Fruit fly (Drosophila melanogaster) whole organism, embryonic: Measurements from ENCODE around the gene Pss.
A peak's percentile ranks its signal among the peaks of the same experiment; 100 is the strongest.

Experiments
- Atf-2 ChIP-seq: fragments of 200-800 bp; sonication (Bioruptor generic); optimal IDR thresholded peaks from 2 replicates; lab custom pipeline; 2016; ENCODE audit warnings: missing biosample characterization, missing genetic modification characterization
- B-H1 ChIP-seq: fragments of 200-800 bp; sonication (Bioruptor generic); IDR thresholded peaks from 3 replicates; pipeline ENCODE4 v1.3.6; 2022; ENCODE audit warnings: missing biosample characterization, missing genetic modification characterization
- C15 ChIP-seq: fragments of 200-800 bp; sonication (Bioruptor generic); IDR thresholded peaks from 3 replicates; pipeline ENCODE4 v1.3.6; 2022; ENCODE audit warnings: missing biosample characterization, missing genetic modification characterization
- CG10209 ChIP-seq: fragments of 200-800 bp; sonication (Bioruptor generic); optimal IDR thresholded peaks from 3 replicates; lab custom pipeline; 2017; ENCODE audit warnings: missing biosample characterization, mild to moderate bottlenecking, missing genetic modification characterization, missing genetic modification reagents
- CG1233 ChIP-seq: fragments of 200-800 bp; sonication (Bioruptor generic); optimal IDR thresholded peaks from 4 replicates; lab custom pipeline; 2018; ENCODE audit warnings: missing biosample characterization, mild to moderate bottlenecking, missing genetic modification characterization
- CG12942 ChIP-seq: fragments of 200-800 bp; sonication (Bioruptor generic); optimal IDR thresholded peaks from 3 replicates; lab custom pipeline; 2016; ENCODE audit warnings: missing biosample characterization, missing genetic modification characterization
- CG13894 ChIP-seq: fragments of 200-800 bp; sonication (Bioruptor generic); optimal IDR thresholded peaks from 3 replicates; lab custom pipeline; 2018; ENCODE audit warnings: missing biosample characterization, mild to moderate bottlenecking, missing genetic modification characterization, moderate library complexity
- CG14050 ChIP-seq: fragments of 200-800 bp; sonication (Bioruptor generic); IDR thresholded peaks from 3 replicates; pipeline ENCODE4 v1.3.6; 2022; ENCODE audit warnings: missing biosample characterization, missing genetic modification characterization
- CG1792 ChIP-seq: fragments of 200-800 bp; sonication (Bioruptor generic); optimal IDR thresholded peaks from 2 replicates; lab custom pipeline; 2016; ENCODE audit warnings: missing biosample characterization, missing genetic modification characterization
- CG18262 ChIP-seq: fragments of 200-800 bp; optimal IDR thresholded peaks from 3 replicates; lab custom pipeline; 2019; ENCODE audit warnings: missing biosample characterization, mild to moderate bottlenecking, missing genetic modification characterization, moderate library complexity
- CG18476 ChIP-seq: fragments of 200-800 bp; sonication (Bioruptor generic); optimal IDR thresholded peaks from 2 replicates; lab custom pipeline; 2016; ENCODE audit warnings: missing biosample characterization, mild to moderate bottlenecking, missing genetic modification characterization
- CG32767 ChIP-seq: fragments of 200-800 bp; sonication (Bioruptor generic); IDR thresholded peaks from 2 replicates; pipeline ENCODE4 v1.3.6; 2022; ENCODE audit warnings: missing biosample characterization, missing genetic modification characterization
- CG3847 ChIP-seq: fragments of 200-800 bp; sonication (Bioruptor generic); IDR thresholded peaks from 2 replicates; pipeline ENCODE4 v1.3.6; 2022; ENCODE audit warnings: missing biosample characterization, missing genetic modification characterization
- CG4360 ChIP-seq: fragments of 200-800 bp; sonication (Bioruptor generic); IDR thresholded peaks from 2 replicates; pipeline ENCODE4 v1.3.6; 2022; ENCODE audit warnings: missing biosample characterization, missing genetic modification characterization
- CG4404 ChIP-seq: fragments of 200-800 bp; sonication (Bioruptor generic); IDR thresholded peaks from 2 replicates; pipeline ENCODE4 v1.3.6; 2022; ENCODE audit warnings: missing biosample characterization, missing genetic modification characterization
- CG5180 ChIP-seq: fragments of 200-800 bp; sonication (Bioruptor generic); optimal IDR thresholded peaks from 3 replicates; lab custom pipeline; 2017; ENCODE audit warnings: missing biosample characterization, missing genetic modification characterization, mild to moderate bottlenecking, moderate library complexity, missing genetic modification reagents
- CG6254 ChIP-seq: fragments of 200-800 bp; sonication (Bioruptor generic); optimal IDR thresholded peaks from 3 replicates; lab custom pipeline; 2017; ENCODE audit warnings: mild to moderate bottlenecking, missing biosample characterization, missing genetic modification reagents, missing genetic modification characterization
- CG9215 ChIP-seq: fragments of 200-800 bp; sonication (Bioruptor generic); IDR thresholded peaks from 2 replicates; pipeline ENCODE4 v1.3.6; 2022; ENCODE audit warnings: missing biosample characterization, missing genetic modification characterization
- CTCF ChIP-seq: fragments of 200-800 bp; sonication (Bioruptor generic); optimal IDR thresholded peaks from 2 replicates; lab custom pipeline; 2017; ENCODE audit warnings: missing biosample characterization, mild to moderate bottlenecking, missing genetic modification characterization, moderate library complexity
- Camta ChIP-seq: fragments of 200-800 bp; sonication (Bioruptor generic); optimal IDR thresholded peaks from 2 replicates; lab custom pipeline; 2016; ENCODE audit warnings: missing biosample characterization, missing genetic modification characterization
- Dad ChIP-seq: fragments of 200-800 bp; sonication (Bioruptor generic); optimal IDR thresholded peaks from 3 replicates; lab custom pipeline; 2016; ENCODE audit warnings: missing biosample characterization, missing genetic modification characterization
- Dref ChIP-seq: fragments of 200-800 bp; sonication (Bioruptor generic); IDR thresholded peaks from 2 replicates; pipeline ENCODE4 v1.3.6; 2022; ENCODE audit warnings: missing biosample characterization, missing genetic modification characterization
- H2.0 ChIP-seq: fragments of 200-800 bp; sonication (Bioruptor generic); IDR thresholded peaks from 2 replicates; pipeline ENCODE4 v1.3.6; 2022; ENCODE audit warnings: missing biosample characterization, missing genetic modification characterization
- HHEX ChIP-seq: fragments of 200-800 bp; sonication (Bioruptor generic); optimal IDR thresholded peaks from 3 replicates; lab custom pipeline; 2017; ENCODE audit warnings: missing biosample characterization, mild to moderate bottlenecking, missing genetic modification characterization, missing genetic modification reagents
- Myb ChIP-seq: fragments of 200-800 bp; sonication (Bioruptor generic); optimal IDR thresholded peaks from 2 replicates; lab custom pipeline; 2016; ENCODE audit warnings: missing biosample characterization, missing genetic modification characterization
- Oaz ChIP-seq: fragments of 200-800 bp; sonication (Bioruptor generic); IDR thresholded peaks from 2 replicates; pipeline ENCODE4 v1.3.6; 2022; ENCODE audit warnings: missing biosample characterization, missing genetic modification characterization
- PHDP ChIP-seq: fragments of 200-800 bp; sonication (Bioruptor generic); optimal IDR thresholded peaks from 3 replicates; lab custom pipeline; 2018; ENCODE audit warnings: missing biosample characterization, mild to moderate bottlenecking, missing genetic modification characterization, moderate library complexity
- Side ChIP-seq: fragments of 200-800 bp; sonication (Bioruptor generic); optimal IDR thresholded peaks from 2 replicates; lab custom pipeline; 2016; ENCODE audit warnings: missing biosample characterization, missing genetic modification characterization
- Spps ChIP-seq: fragments of 200-800 bp; sonication (Bioruptor generic); optimal IDR thresholded peaks from 2 replicates; lab custom pipeline; 2018; ENCODE audit warnings: missing biosample characterization, mild to moderate bottlenecking, missing genetic modification characterization
- Stat92E ChIP-seq, 3 experiments: fragments of >200 bp in 2 of 3; fragments of 200-800 bp in 1 of 3; sonication (Bioruptor generic) in 1 of 3; optimal IDR thresholded peaks; 2 replicates each; lab custom pipeline; 2017 to 2019; ENCODE audit warnings: missing biosample characterization in 3 of 3, missing genetic modification characterization in 3 of 3, mild to moderate bottlenecking in 1 of 3, moderate library complexity in 1 of 3
- amos ChIP-seq: fragments of 200-800 bp; sonication (Bioruptor generic); IDR thresholded peaks from 2 replicates; pipeline ENCODE4 v1.3.6; 2022; ENCODE audit warnings: missing biosample characterization, missing genetic modification characterization; ENCODE audit not compliant: partially characterized antibody
- br ChIP-seq: fragments of >200 bp; optimal IDR thresholded peaks from 2 replicates; lab custom pipeline; 2017
- chinmo ChIP-seq: fragments of 200-800 bp; sonication (Bioruptor generic); IDR thresholded peaks from 4 replicates; pipeline ENCODE4 v1.3.6; 2022; ENCODE audit warnings: missing biosample characterization, missing genetic modification characterization; ENCODE audit not compliant: partially characterized antibody
- corto ChIP-seq: fragments of 200-800 bp; sonication (Bioruptor generic); optimal IDR thresholded peaks from 2 replicates; lab custom pipeline; 2016; ENCODE audit warnings: missing biosample characterization, mild to moderate bottlenecking, missing genetic modification characterization, moderate library complexity
- dm ChIP-seq: fragments of 200-800 bp; sonication (Bioruptor generic); optimal IDR thresholded peaks from 3 replicates; lab custom pipeline; 2016; ENCODE audit warnings: missing biosample characterization, missing genetic modification characterization
- ewg ChIP-seq: fragments of 200-800 bp; sonication (Bioruptor generic); optimal IDR thresholded peaks from 3 replicates; lab custom pipeline; 2017; ENCODE audit warnings: mild to moderate bottlenecking, missing biosample characterization, missing genetic modification reagents, missing genetic modification characterization
- fd96Cb ChIP-seq: fragments of 200-800 bp; sonication (Bioruptor generic); optimal IDR thresholded peaks from 2 replicates; lab custom pipeline; 2018; ENCODE audit warnings: missing biosample characterization, mild to moderate bottlenecking, missing genetic modification characterization, moderate library complexity
- grn ChIP-seq: fragments of 200-800 bp; sonication (Bioruptor generic); optimal IDR thresholded peaks from 3 replicates; lab custom pipeline; 2017; ENCODE audit warnings: missing biosample characterization, missing genetic modification characterization
- ind ChIP-seq: fragments of 200-800 bp; sonication (Bioruptor generic); optimal IDR thresholded peaks from 3 replicates; lab custom pipeline; 2016; ENCODE audit warnings: missing biosample characterization, missing genetic modification characterization
- kah ChIP-seq: fragments of 200-800 bp; sonication (Bioruptor generic); optimal IDR thresholded peaks from 2 replicates; lab custom pipeline; 2018; ENCODE audit warnings: missing biosample characterization, mild to moderate bottlenecking, missing genetic modification characterization
- luna ChIP-seq: fragments of 200-800 bp; sonication (Bioruptor generic); optimal IDR thresholded peaks from 2 replicates; lab custom pipeline; 2016; ENCODE audit warnings: missing biosample characterization, missing genetic modification characterization
- nau ChIP-seq: fragments of 200-800 bp; sonication (Bioruptor generic); optimal IDR thresholded peaks from 3 replicates; lab custom pipeline; 2017; ENCODE audit warnings: missing biosample characterization, mild to moderate bottlenecking, missing genetic modification characterization, missing genetic modification reagents
- nom ChIP-seq: fragments of 200-800 bp; sonication (Bioruptor generic); optimal IDR thresholded peaks from 2 replicates; lab custom pipeline; 2017; ENCODE audit warnings: missing biosample characterization, missing genetic modification characterization, mild to moderate bottlenecking, moderate library complexity, missing genetic modification reagents
- otp ChIP-seq: fragments of 200-800 bp; sonication (Bioruptor generic); IDR thresholded peaks from 3 replicates; pipeline ENCODE4, ENCODE4 v1.3.6; 2022; ENCODE audit warnings: missing biosample characterization, missing genetic modification characterization
- prd ChIP-seq, 3 experiments: fragments of >200 bp in 2 of 3; fragments of 200-800 bp in 1 of 3; sonication (Bioruptor generic) in 1 of 3; optimal IDR thresholded peaks in 2 of 3; IDR thresholded peaks in 1 of 3; 2 replicates in 2 of 3; 3 replicates in 1 of 3; pipeline versions ENCODE4 v1.3.6 to Lab custom; 2017 to 2022; ENCODE audit warnings: missing biosample characterization in 1 of 3, missing genetic modification characterization in 1 of 3
- toy ChIP-seq: fragments of 200-800 bp; sonication (Bioruptor generic); IDR thresholded peaks from 2 replicates; pipeline ENCODE4 v1.3.6; 2022; ENCODE audit warnings: missing biosample characterization, missing genetic modification characterization
- twi ChIP-seq: fragments of 200-800 bp; optimal IDR thresholded peaks from 2 replicates; lab custom pipeline; 2019; ENCODE audit warnings: missing biosample characterization, mild to moderate bottlenecking, missing genetic modification characterization, moderate library complexity
- unpg ChIP-seq: fragments of 200-800 bp; sonication (Bioruptor generic); optimal IDR thresholded peaks from 3 replicates; lab custom pipeline; 2018; ENCODE audit warnings: missing biosample characterization, mild to moderate bottlenecking, missing genetic modification characterization, moderate library complexity
- vnd ChIP-seq: fragments of 200-800 bp; sonication (Bioruptor generic); IDR thresholded peaks from 3 replicates; pipeline ENCODE4 v1.3.6; 2022; ENCODE audit warnings: missing biosample characterization, missing genetic modification characterization; ENCODE audit not compliant: partially characterized antibody
- z ChIP-seq: fragments of 200-800 bp; sonication (Bioruptor generic); IDR thresholded peaks from 3 replicates; pipeline ENCODE4 v1.3.6; 2022; ENCODE audit warnings: missing biosample characterization, missing genetic modification characterization
- zen2 ChIP-seq: fragments of 200-800 bp; sonication (Bioruptor generic); IDR thresholded peaks from 3 replicates; pipeline ENCODE4 v1.3.6; 2022; ENCODE audit warnings: missing biosample characterization, missing genetic modification characterization; ENCODE audit not compliant: partially characterized antibody

Gene Pss

DNA sequence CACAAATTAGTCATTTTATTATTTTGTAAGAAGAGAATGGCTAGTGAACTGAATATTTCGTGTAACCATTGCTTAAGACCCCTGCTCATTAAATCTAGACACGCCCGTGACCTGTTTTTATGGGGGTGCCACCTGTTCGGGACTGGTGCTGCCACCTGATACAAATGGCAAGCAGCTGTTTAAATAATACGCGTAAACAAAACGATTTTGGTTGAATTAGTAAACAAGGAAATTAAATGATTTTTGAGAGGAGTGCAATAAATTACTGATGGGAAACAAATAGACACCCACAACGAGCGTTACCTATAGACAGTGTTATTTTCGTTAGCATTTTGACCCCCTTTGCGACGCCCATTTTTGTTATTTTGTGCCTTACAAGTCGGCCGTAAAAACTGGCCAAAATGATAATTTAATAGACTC lies 51.2 kb downstream of the Pss start (continued):
- peak; percentile 86 for TF ChIP-seq CG18476 (GFP tag; lab: Kevin White, UChicago)
- peak; percentile 91 for TF ChIP-seq CG13894 (tag; lab: Kevin White, UChicago)
- peak; percentile 73 for TF ChIP-seq dm (GFP tag; lab: Kevin White, UChicago)
- peak; percentile 68 for TF ChIP-seq ewg (GFP tag; lab: Kevin White, UChicago)
- TF ChIP-seq HHEX (GFP tag; lab: Kevin White, UChicago): peak; percentile 86
- peak; percentile 93 for TF ChIP-seq ind (GFP tag; lab: Kevin White, UChicago)
- no peak for TF ChIP-seq toy
- no peak for TF ChIP-seq CG14050
- no peak for TF ChIP-seq CG32767 (GFP tag; lab: Robert Waterston, UW)
- no peak for TF ChIP-seq CG4404 (GFP tag; lab: Robert Waterston, UW)
- peak; percentile 88 for TF ChIP-seq CG12942 (GFP tag; lab: Kevin White, UChicago)
- TF ChIP-seq CG1233 (GFP tag; lab: Kevin White, UChicago): peak; percentile 84
- no peak for TF ChIP-seq Dref (GFP tag; lab: Robert Waterston, UW)
- no peak for TF ChIP-seq z (GFP tag; lab: Robert Waterston, UW)
- peak; percentile 79 for TF ChIP-seq nau (GFP tag; lab: Kevin White, UChicago)
- TF ChIP-seq vnd (GFP tag; lab: Robert Waterston, UW): no peak
- peak; percentile 43 for TF ChIP-seq Spps (tag; lab: Kevin White, UChicago)
- TF ChIP-seq H2.0 (GFP tag; lab: Robert Waterston, UW): no peak
- peak; percentile 82 for TF ChIP-seq CG18262
- TF ChIP-seq Stat92E (GFP tag; optimal IDR thresholded peaks at IDR 0.05; lab: Kevin White, UChicago): no peak
- no peak for TF ChIP-seq Oaz (GFP tag; lab: Robert Waterston, UW)
- peak; percentile 75 for TF ChIP-seq CG1792 (GFP tag; lab: Kevin White, UChicago)
- TF ChIP-seq CTCF: peak; percentile 27
- TF ChIP-seq grn (GFP tag; lab: Kevin White, UChicago): peak; percentile 22
- peak; percentile 83 for TF ChIP-seq CG10209 (GFP tag; lab: Kevin White, UChicago)
- TF ChIP-seq prd (optimal IDR thresholded peaks at IDR 0.05; lab: Kevin White, UChicago): no peak
- no peak for TF ChIP-seq prd (GFP tag; IDR thresholded peaks at IDR 0.05; lab: Robert Waterston, UW)
- no peak for TF ChIP-seq C15
- peak; percentile 65 for TF ChIP-seq corto (GFP tag; lab: Kevin White, UChicago)
- TF ChIP-seq Side (GFP tag; lab: Kevin White, UChicago): peak; percentile 81
- TF ChIP-seq Atf-2 (GFP tag; lab: Kevin White, UChicago): peak; percentile 74
- TF ChIP-seq fd96Cb (tag; lab: Kevin White, UChicago): peak; percentile 82
- TF ChIP-seq Camta: peak; percentile 84
- no peak for TF ChIP-seq amos
- TF ChIP-seq CG4360: no peak
- TF ChIP-seq CG5180 (GFP tag; lab: Kevin White, UChicago): peak; percentile 74
- peak; percentile 76 for TF ChIP-seq Myb (GFP tag; lab: Kevin White, UChicago)
- no peak for TF ChIP-seq otp
- TF ChIP-seq B-H1 (GFP tag; lab: Robert Waterston, UW): no peak
- peak; percentile 91 for TF ChIP-seq PHDP (tag; lab: Kevin White, UChicago)
- peak; percentile 98 for TF ChIP-seq kah (GFP tag; lab: Kevin White, UChicago)
- TF ChIP-seq CG6254 (GFP tag; lab: Kevin White, UChicago): peak; percentile 59
- peak; percentile 87 for TF ChIP-seq luna (GFP tag; lab: Kevin White, UChicago)
- TF ChIP-seq chinmo (GFP tag; lab: Robert Waterston, UW): no peak
- peak; percentile 86 for TF ChIP-seq unpg (GFP tag; lab: Kevin White, UChicago)
- no peak for TF ChIP-seq zen2 (GFP tag; lab: Robert Waterston, UW)
- peak; percentile 78 for TF ChIP-seq Dad (GFP tag; lab: Kevin White, UChicago)
- TF ChIP-seq nom (GFP tag; lab: Kevin White, UChicago): peak; percentile 51
- TF ChIP-seq CG9215 (GFP tag; lab: Robert Waterston, UW): no peak
- TF ChIP-seq br (lab: Kevin White, UChicago): no peak
- TF ChIP-seq CG3847: no peak
- TF ChIP-seq twi: peak; percentile 71
